Worm (Caenorhabditis elegans) whole organism, early embryonic: Measurements from ENCODE around the gene F40G9.8.

Experiments
- B0310.2 ChIP-seq: sonication (generic microtip); optimal IDR thresholded peaks from 2 replicates; lab custom pipeline; 2016; ENCODE audit warnings: mild to moderate bottlenecking, missing genetic modification characterization, missing compliant biosample characterization
- F13C5.2 ChIP-seq: sonication (generic microtip); optimal IDR thresholded peaks from 2 replicates; lab custom pipeline; 2017; ENCODE audit warnings: mild to moderate bottlenecking, missing genetic modification characterization, inconsistent platforms, missing compliant biosample characterization
- aly-1 ChIP-seq: sonication (generic microtip); optimal IDR thresholded peaks from 2 replicates; lab custom pipeline; 2016; ENCODE audit warnings: missing genetic modification characterization, missing compliant biosample characterization
- ama-1 ChIP-seq: fragments of 150-350 bp; optimal IDR thresholded peaks from 2 replicates; lab custom pipeline; 2014
- ceh-13 ChIP-seq: fragments of 200-800 bp; sonication (Bioruptor generic); optimal IDR thresholded peaks from 2 replicates; lab custom pipeline; 2018; ENCODE audit warnings: mild to moderate bottlenecking, missing genetic modification characterization, missing compliant biosample characterization
- ceh-36 ChIP-seq: sonication (generic microtip); optimal IDR thresholded peaks from 2 replicates; lab custom pipeline; 2016; ENCODE audit warnings: missing genetic modification characterization, inconsistent platforms, missing compliant biosample characterization
- ets-7 ChIP-seq: sonication (generic microtip); optimal IDR thresholded peaks from 2 replicates; lab custom pipeline; 2016; ENCODE audit warnings: missing genotype, missing genetic modification characterization, missing compliant biosample characterization
- flt-1 ChIP-seq: fragments of 200-800 bp; sonication (Bioruptor generic); IDR thresholded peaks from 2 replicates; pipeline ENCODE4 v1.3.6; 2022; ENCODE audit warnings: missing genetic modification characterization, missing compliant biosample characterization
- hmbx-1 ChIP-seq: sonication (generic microtip); optimal IDR thresholded peaks from 2 replicates; lab custom pipeline; 2016; ENCODE audit warnings: mild to moderate bottlenecking, missing genetic modification characterization, missing compliant biosample characterization
- hmg-4 ChIP-seq: fragments of 200-800 bp; sonication (Bioruptor generic); optimal IDR thresholded peaks from 2 replicates; lab custom pipeline; 2018; ENCODE audit warnings: mild to moderate bottlenecking, missing genetic modification characterization, missing compliant biosample characterization
- hnd-1 ChIP-seq: sonication (generic microtip); optimal IDR thresholded peaks from 2 replicates; lab custom pipeline; 2016; ENCODE audit warnings: missing genetic modification characterization, missing compliant biosample characterization
- pes-1 ChIP-seq: fragments of 200-800 bp; sonication (Bioruptor generic); IDR thresholded peaks from 2 replicates; pipeline ENCODE4 v1.3.6; 2022; ENCODE audit warnings: missing genetic modification reagents, missing genetic modification characterization, missing compliant biosample characterization
- scrt-1 ChIP-seq: fragments of 200-800 bp; sonication (Bioruptor generic); IDR thresholded peaks from 2 replicates; pipeline ENCODE4 v1.3.6; 2022; ENCODE audit warnings: missing genetic modification characterization, missing compliant biosample characterization
- sea-1 ChIP-seq: fragments of 200-800 bp; sonication (Bioruptor generic); conservative IDR thresholded peaks from 2 replicates; pipeline ENCODE4 v1.3.6; 2022; ENCODE audit warnings: missing genetic modification characterization, missing compliant biosample characterization
- tbx-11 ChIP-seq: fragments of 200-800 bp; sonication (Bioruptor generic); IDR thresholded peaks from 2 replicates; pipeline ENCODE4 v1.3.6; 2022; ENCODE audit warnings: missing genetic modification characterization, missing compliant biosample characterization
- tbx-37 ChIP-seq: fragments of 200-800 bp; sonication (Bioruptor generic); conservative IDR thresholded peaks from 2 replicates; pipeline ENCODE4 v1.3.6; 2022; ENCODE audit warnings: missing genetic modification reagents, missing genetic modification characterization, missing compliant biosample characterization
- tra-4 ChIP-seq: sonication (generic microtip); optimal IDR thresholded peaks from 2 replicates; lab custom pipeline; 2017; ENCODE audit warnings: missing genetic modification characterization, missing compliant biosample characterization

Gene F40G9.8

DNA sequence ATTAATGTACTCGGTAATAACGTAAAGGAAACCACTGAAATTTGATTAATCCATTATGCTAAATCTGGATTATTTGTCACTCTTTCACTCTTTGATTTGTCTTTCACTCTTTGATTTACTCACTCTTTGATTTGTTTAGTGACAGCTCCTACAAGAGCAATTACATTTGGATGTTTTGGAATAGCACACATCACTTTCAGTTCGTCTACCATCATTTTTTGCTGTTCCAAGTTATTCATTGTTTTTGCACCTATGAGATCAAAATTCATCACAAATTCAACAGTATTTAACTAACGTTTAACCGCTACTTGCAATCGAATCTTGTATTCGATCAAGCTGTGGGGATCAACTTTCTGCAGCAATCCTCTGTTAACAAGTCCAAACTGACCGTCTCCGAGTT lies 15.5 kb downstream of the F40G9.8 start:
- TF ChIP-seq F13C5.2 (tag; lab: Kevin White, UChicago) (no peak), B0310.2 (no peak), aly-1 (no peak), hnd-1 (no peak), flt-1 (GFP tag; lab: Robert Waterston, UW) (no peak), sea-1 (GFP tag; lab: Robert Waterston, UW) (no peak), pes-1 (GFP tag; lab: Robert Waterston, UW) (no peak), ama-1 (no peak)

ce11 chrIII:147570-148076 lies 17.1 kb downstream of the F40G9.8 start, which contains the start of gene sqst-5:
Gene sqst-5 (minus strand): TSS chrIII:147620.
- TF ChIP-seq aly-1 (no peak), flt-1 (GFP tag; lab: Robert Waterston, UW) (no peak), ceh-13 (GFP tag; lab: Kevin White, UChicago) (no peak), tra-4 (tag; lab: Kevin White, UChicago) (no peak), B0310.2 (no peak), hnd-1 (no peak), ets-7 (tag; lab: Kevin White, UChicago) (no peak), pes-1 (GFP tag; lab: Robert Waterston, UW) (no peak), F13C5.2 (tag; lab: Kevin White, UChicago) (no peak), scrt-1 (GFP tag; lab: Robert Waterston, UW) (no peak)

DNA sequence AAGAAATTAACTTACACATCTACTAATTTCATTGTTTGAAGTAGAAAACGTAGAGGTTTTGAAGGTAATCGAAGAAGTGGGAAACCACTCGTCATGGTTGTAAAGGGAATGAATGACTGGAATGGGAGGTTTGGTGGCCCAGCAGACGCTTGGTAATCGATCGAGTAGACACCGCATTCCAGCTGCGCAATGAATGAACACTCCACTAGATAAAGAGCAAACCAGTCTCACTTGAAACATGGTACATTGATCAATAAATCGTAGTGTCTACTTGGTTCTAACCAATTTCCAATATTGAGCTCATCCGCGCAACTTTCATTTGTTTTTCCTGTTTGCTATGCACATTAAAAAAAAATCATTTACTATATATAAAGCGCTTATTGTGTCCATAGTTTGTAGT lies 18.3 kb downstream of the F40G9.8 start, which contains the start of gene fbxb-84:
Gene fbxb-84, minus strand, starts transcription at position 101 of the 400 bp plus-strand sequence.
- TF ChIP-seq ets-7 (tag; lab: Kevin White, UChicago), result no peak
- no peak for TF ChIP-seq sea-1 (GFP tag; lab: Robert Waterston, UW)
- no peak for TF ChIP-seq tbx-11 (GFP tag; lab: Robert Waterston, UW)
- no peak for TF ChIP-seq hmg-4 (GFP tag; lab: Kevin White, UChicago)
- no peak for TF ChIP-seq ceh-36 (tag; lab: Kevin White, UChicago)

ce11 chrIII:145078-145477 lies 19.6 kb downstream of the F40G9.8 start, which contains the start of the genes T17A3.12 and fbxb-83:
Gene T17A3.12 (minus strand): TSS chrIII:145178.
Gene fbxb-83 (minus strand): TSS chrIII:145211.
- no peak for TF ChIP-seq hnd-1
- no peak for TF ChIP-seq tbx-11 (GFP tag; lab: Robert Waterston, UW)
- TF ChIP-seq hmg-4 (GFP tag; lab: Kevin White, UChicago), result no peak
- TF ChIP-seq tra-4 (tag; lab: Kevin White, UChicago), result no peak
- no peak for TF ChIP-seq tbx-37
- TF ChIP-seq pes-1 (GFP tag; lab: Robert Waterston, UW), result no peak
- TF ChIP-seq hmbx-1 (tag; lab: Kevin White, UChicago), result no peak
- no peak for TF ChIP-seq flt-1 (GFP tag; lab: Robert Waterston, UW)
- TF ChIP-seq ets-7 (tag; lab: Kevin White, UChicago), result no peak
- no peak for TF ChIP-seq ceh-13 (GFP tag; lab: Kevin White, UChicago)

DNA sequence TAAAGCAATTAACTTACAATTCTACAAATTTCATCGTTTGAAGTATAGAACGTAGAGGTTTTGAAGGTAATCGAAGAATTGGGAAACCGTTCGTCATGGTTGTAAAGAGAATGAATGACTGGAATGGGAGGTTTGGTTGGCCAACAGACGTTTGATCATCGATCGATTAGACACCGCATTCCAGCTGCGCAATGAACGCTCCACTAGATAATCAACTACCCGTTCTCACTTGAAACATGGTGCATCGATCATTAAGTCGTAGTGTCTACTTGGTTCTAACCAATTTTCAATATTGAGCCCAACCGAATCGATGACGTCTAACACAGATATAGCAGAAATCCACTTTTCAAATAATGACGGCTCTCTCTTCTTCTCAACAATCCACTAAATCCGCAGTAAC lies 21.6 kb downstream of the F40G9.8 start, which contains the start of gene fbxb-82:
Gene fbxb-82, minus strand, starts transcription at position 101 of the 400 bp plus-strand sequence.
- TF ChIP-seq B0310.2, result no peak
- TF ChIP-seq ceh-36 (tag; lab: Kevin White, UChicago), result no peak
- no peak for TF ChIP-seq sea-1 (GFP tag; lab: Robert Waterston, UW)
- no peak for TF ChIP-seq tra-4 (tag; lab: Kevin White, UChicago)
- TF ChIP-seq hnd-1, result no peak
- TF ChIP-seq pes-1 (GFP tag; lab: Robert Waterston, UW), result no peak
- TF ChIP-seq F13C5.2 (tag; lab: Kevin White, UChicago), result no peak
- TF ChIP-seq flt-1 (GFP tag; lab: Robert Waterston, UW), result no peak
- no peak for TF ChIP-seq aly-1
- no peak for TF ChIP-seq ama-1
- no peak for TF ChIP-seq ets-7 (tag; lab: Kevin White, UChicago)
- TF ChIP-seq hmbx-1 (tag; lab: Kevin White, UChicago), result no peak
- no peak for TF ChIP-seq hmg-4 (GFP tag; lab: Kevin White, UChicago)

DNA sequence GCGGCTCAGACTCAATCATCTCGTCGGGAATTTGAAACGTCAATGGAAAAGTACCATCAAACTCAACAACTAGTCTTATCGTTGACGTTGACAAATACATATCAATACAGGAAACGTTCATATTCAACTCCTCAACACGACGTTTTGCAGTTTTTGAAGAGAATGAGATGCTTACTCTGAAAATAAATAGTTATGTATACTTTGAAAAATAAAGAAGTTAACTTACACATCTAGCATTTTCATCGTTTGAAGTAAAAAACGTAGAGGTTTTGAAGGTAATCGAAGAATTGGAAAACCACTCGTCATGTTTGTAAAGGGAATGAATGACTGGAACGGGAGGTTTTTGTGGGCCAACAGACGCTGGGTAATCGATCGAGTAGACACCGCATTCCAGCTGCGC lies 23.8 kb downstream of the F40G9.8 start, which contains the start of gene fbxb-81:
Gene fbxb-81, minus strand, starts transcription at position 314 of the 400 bp plus-strand sequence.
- TF ChIP-seq ets-7 (tag; lab: Kevin White, UChicago) (no peak), pes-1 (GFP tag; lab: Robert Waterston, UW) (no peak), hmbx-1 (tag; lab: Kevin White, UChicago) (no peak), scrt-1 (GFP tag; lab: Robert Waterston, UW) (no peak), ama-1 (no peak), sea-1 (GFP tag; lab: Robert Waterston, UW) (no peak), tra-4 (tag; lab: Kevin White, UChicago) (no peak), ceh-13 (GFP tag; lab: Kevin White, UChicago) (no peak), ceh-36 (tag; lab: Kevin White, UChicago) (no peak), flt-1 (GFP tag; lab: Robert Waterston, UW) (no peak), aly-1 (no peak), hnd-1 (no peak), tbx-11 (GFP tag; lab: Robert Waterston, UW) (no peak), F13C5.2 (tag; lab: Kevin White, UChicago) (no peak), hmg-4 (GFP tag; lab: Kevin White, UChicago) (no peak)

ce11 chrIII:134194-134593 lies 30.5 kb downstream of the F40G9.8 start, which contains the start of gene pals-25:
Gene pals-25 (plus strand): TSS chrIII:134494.
- TF ChIP-seq aly-1 (no peak), sea-1 (GFP tag; lab: Robert Waterston, UW) (no peak), hmg-4 (GFP tag; lab: Kevin White, UChicago) (no peak), ets-7 (tag; lab: Kevin White, UChicago) (no peak), ceh-36 (tag; lab: Kevin White, UChicago) (no peak), tbx-37 (no peak), hmbx-1 (tag; lab: Kevin White, UChicago) (no peak), flt-1 (GFP tag; lab: Robert Waterston, UW) (no peak), B0310.2 (no peak), scrt-1 (GFP tag; lab: Robert Waterston, UW) (no peak), hnd-1 (no peak), F13C5.2 (tag; lab: Kevin White, UChicago) (no peak)
